Worm (Caenorhabditis elegans): ENCODE measurements around the gene C13G5.2.
A peak's percentile ranks its signal among the peaks of the same experiment; 100 is the strongest.

C13G5.2 gene

DNA sequence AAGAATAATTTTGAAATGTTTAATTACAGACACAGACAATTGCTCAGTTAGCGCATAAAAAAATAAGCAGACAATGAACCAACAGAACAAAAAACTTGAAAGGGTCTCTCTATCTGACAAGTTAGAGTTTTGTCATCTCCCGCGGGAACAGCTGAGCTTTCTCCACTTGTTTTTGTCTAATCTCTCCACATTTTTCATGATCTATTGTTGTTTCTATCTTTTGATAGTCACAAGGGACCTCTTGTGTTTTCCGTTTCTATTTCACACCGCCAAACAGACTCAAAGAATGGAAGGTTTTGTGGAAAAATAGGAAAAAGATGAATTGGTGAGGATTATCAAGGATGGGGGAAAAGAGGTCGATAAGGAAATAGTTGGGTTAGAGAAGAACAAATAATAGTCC, 18.5 kb upstream of the C13G5.2 start:
- no peak for TF ChIP-seq ztf-23 (GFP tag; IDR thresholded peaks at IDR 0.05)

DNA sequence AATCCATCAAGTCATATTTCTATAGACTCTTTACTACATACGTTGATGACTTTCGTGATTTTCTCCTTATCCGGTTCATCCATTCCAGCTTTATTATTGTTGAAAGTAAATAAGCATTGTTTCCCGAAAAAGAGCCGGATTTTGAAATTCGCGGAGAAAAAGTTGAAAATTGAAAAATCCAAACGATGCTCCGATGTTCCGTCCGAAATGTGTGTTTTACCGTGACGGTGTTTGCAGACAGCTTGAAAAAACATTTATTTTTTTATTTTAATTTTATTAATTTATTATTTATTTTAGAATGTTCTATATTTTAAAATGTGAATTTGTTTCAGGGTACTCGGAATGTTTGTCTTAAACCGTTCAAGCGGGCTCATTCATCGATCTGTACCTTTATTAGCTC, 12.6 kb upstream of the C13G5.2 start, which contains the start of gene dnj-10:
Gene dnj-10 (plus strand): TSS at position 333 of the 400 bp plus-strand sequence.
- TF ChIP-seq flt-1 (GFP tag; IDR thresholded peaks at IDR 0.05) (0 out of 2 replicates have a peak, but pooled peaks have one; percentile 48), med-1 (GFP tag; optimal IDR thresholded peaks at IDR 0.05; ENCODE audit: insufficient read depth) (no peak)

DNA sequence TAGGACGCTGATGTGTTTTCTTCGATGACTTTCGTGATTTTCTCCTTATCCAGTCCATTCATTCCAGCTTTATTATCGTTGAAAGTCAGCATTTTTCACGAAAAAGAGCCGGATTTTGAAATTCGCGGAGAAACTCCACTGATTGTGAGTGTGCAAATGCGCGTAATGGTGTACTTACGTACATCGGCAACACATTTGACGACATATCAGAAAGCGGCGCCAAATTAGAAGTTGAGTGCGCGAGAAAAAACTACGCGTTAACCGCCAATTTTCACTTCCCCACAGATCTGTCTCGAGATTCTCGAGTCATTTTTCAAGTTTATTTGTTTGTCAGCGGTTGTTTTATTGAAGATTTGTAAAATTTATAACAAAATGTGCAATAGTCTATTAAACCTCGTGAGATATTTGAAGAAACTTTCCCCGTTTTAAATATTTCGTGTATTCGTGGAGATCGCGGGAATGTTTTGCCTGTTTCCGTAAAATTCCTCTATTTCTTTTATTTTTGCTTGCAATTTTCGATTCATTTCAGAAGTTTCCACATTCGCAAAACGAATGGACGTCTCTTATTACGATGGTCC, 10.2 kb upstream of the C13G5.2 start, which contains the start of the genes polk-1 and gpr-1:
Gene polk-1 (minus strand): TSS at position 186 of the 578 bp plus-strand sequence.
Gene gpr-1 (plus strand): TSS at position 528 of the 578 bp plus-strand sequence.
- no peak for TF ChIP-seq flt-1 (GFP tag; IDR thresholded peaks at IDR 0.05)
- no peak for TF ChIP-seq tab-1 (GFP tag; IDR thresholded peaks at IDR 0.05)
- no peak for TF ChIP-seq ztf-29 (GFP tag; IDR thresholded peaks at IDR 0.05)
- TF ChIP-seq klf-2 (GFP tag; conservative IDR thresholded peaks at IDR 0.05) = no peak
- TF ChIP-seq ref-1 (GFP tag; conservative IDR thresholded peaks at IDR 0.05) = no peak
- no peak for TF ChIP-seq med-1 (GFP tag; optimal IDR thresholded peaks at IDR 0.05; ENCODE audit: insufficient read depth)

DNA sequence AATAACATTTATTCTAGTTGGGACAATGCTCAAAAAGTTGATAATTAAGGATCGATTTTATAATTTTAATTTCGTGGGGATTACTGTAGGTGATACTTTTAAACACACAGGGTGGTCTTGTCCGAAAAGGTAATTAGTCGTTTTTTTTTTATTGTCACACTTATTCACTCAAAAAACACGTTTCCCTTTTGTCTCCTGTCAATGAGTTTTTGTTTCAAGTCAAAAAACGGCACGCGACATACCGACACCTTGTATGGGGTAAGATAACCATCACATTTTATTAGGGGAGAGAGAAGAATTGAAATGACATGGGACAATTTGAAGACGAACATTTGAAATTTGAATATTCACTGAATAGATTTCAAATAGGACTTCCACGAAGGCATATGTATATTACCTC, 6.9 kb upstream of the C13G5.2 start:
- TF ChIP-seq ztf-23 (GFP tag; IDR thresholded peaks at IDR 0.05) (no peak), med-1 (GFP tag; optimal IDR thresholded peaks at IDR 0.05; ENCODE audit: insufficient read depth) (no peak), ref-1 (GFP tag; conservative IDR thresholded peaks at IDR 0.05) (no peak), tab-1 (GFP tag; IDR thresholded peaks at IDR 0.05) (no peak), klf-2 (GFP tag; conservative IDR thresholded peaks at IDR 0.05) (no peak), T22C8.4 (GFP tag; IDR thresholded peaks at IDR 0.05) (no peak), cog-1 (tag; optimal IDR thresholded peaks at IDR 0.05) (no peak), ztf-29 (GFP tag; IDR thresholded peaks at IDR 0.05) (no peak), flt-1 (GFP tag; IDR thresholded peaks at IDR 0.05) (no peak)

DNA sequence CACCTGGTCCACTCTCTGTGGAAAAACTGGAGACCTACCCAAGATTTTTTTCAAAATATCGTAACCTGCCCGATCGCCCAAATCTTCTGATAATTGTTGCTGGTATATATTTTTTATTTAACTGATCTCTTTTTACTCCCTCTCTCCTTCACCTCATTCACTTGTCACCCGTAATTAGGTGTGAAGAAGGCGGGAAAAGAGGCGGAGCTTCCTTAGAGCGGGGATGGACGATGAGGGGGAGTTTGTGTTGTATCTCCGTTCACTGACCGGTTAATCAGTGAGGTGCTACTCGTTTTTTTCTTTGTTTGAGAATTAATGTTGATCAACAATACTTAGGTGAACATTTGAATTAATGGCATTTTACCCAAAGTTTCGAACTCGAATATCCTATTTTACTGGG, 4.2 kb upstream of the C13G5.2 start, which contains the start of gene ceh-16:
Gene ceh-16 (plus strand): TSS at position 301 of the 400 bp plus-strand sequence.
- TF ChIP-seq ztf-29 (GFP tag; IDR thresholded peaks at IDR 0.05) (no peak), tab-1 (GFP tag; IDR thresholded peaks at IDR 0.05) (no peak), ztf-23 (GFP tag; IDR thresholded peaks at IDR 0.05) (no peak), flt-1 (GFP tag; IDR thresholded peaks at IDR 0.05) (no peak), cog-1 (tag; optimal IDR thresholded peaks at IDR 0.05) (no peak), ref-1 (GFP tag; conservative IDR thresholded peaks at IDR 0.05) (no peak), klf-2 (GFP tag; conservative IDR thresholded peaks at IDR 0.05) (no peak), med-1 (GFP tag; optimal IDR thresholded peaks at IDR 0.05; ENCODE audit: insufficient read depth) (no peak), T22C8.4 (GFP tag; IDR thresholded peaks at IDR 0.05) (no peak)

DNA sequence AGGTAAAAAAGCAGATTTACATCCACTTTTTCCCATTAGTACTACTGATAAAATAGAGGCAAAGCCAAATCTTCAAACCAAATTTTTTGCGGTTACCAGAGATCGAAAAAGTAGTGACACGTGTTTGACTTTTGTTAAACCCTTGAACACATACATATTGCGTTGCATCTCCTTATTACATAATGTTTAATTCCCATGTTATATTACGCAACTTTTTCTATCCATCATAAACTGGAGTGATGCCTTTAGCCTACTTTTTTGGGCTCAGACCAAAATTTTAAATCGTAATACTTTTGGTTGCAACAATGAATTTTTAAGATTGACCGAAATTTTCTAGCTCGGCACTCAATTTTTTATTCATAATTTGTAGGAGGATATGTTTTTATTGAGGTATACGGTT, 3.7 kb upstream of the C13G5.2 start:
- no peak for TF ChIP-seq med-1 (GFP tag; optimal IDR thresholded peaks at IDR 0.05; ENCODE audit: insufficient read depth)
- TF ChIP-seq cog-1 (tag; optimal IDR thresholded peaks at IDR 0.05) = no peak
- no peak for TF ChIP-seq ztf-29 (GFP tag; IDR thresholded peaks at IDR 0.05)
- no peak for TF ChIP-seq T22C8.4 (GFP tag; IDR thresholded peaks at IDR 0.05)
- no peak for TF ChIP-seq ztf-23 (GFP tag; IDR thresholded peaks at IDR 0.05)
- no peak for TF ChIP-seq flt-1 (GFP tag; IDR thresholded peaks at IDR 0.05)
- no peak for TF ChIP-seq ref-1 (GFP tag; conservative IDR thresholded peaks at IDR 0.05)
- TF ChIP-seq tab-1 (GFP tag; IDR thresholded peaks at IDR 0.05) = no peak
- TF ChIP-seq klf-2 (GFP tag; conservative IDR thresholded peaks at IDR 0.05) = no peak

DNA sequence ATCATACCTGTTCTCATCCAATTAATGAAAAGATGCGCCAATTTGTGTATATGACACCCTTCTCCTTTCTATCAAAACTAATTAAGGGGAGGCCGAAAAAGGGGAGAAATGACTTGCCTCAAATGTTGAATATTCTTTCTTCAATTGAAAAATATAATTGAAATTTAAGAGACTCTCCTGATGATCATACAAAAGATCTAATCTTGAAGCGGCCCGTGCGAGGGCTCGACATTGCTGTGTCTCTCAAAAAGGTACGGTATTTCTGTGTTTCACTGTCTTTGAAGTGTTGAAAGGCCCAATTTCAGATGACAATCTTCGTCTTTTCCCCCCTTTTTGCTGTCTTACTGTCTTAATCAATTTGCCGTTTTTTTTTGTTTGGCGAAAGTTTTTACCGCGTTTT, 2.7 kb upstream of the C13G5.2 start:
- TF ChIP-seq tab-1 (GFP tag; IDR thresholded peaks at IDR 0.05) = no peak
- TF ChIP-seq ztf-23 (GFP tag; IDR thresholded peaks at IDR 0.05) = no peak
- no peak for TF ChIP-seq klf-2 (GFP tag; conservative IDR thresholded peaks at IDR 0.05)
- TF ChIP-seq T22C8.4 (GFP tag; IDR thresholded peaks at IDR 0.05) = no peak
- TF ChIP-seq ztf-29 (GFP tag; IDR thresholded peaks at IDR 0.05) = no peak
- no peak for TF ChIP-seq med-1 (GFP tag; optimal IDR thresholded peaks at IDR 0.05; ENCODE audit: insufficient read depth)
- TF ChIP-seq cog-1 (tag; optimal IDR thresholded peaks at IDR 0.05) = no peak
- TF ChIP-seq ref-1 (GFP tag; conservative IDR thresholded peaks at IDR 0.05) = no peak
- TF ChIP-seq flt-1 (GFP tag; IDR thresholded peaks at IDR 0.05) = no peak

DNA sequence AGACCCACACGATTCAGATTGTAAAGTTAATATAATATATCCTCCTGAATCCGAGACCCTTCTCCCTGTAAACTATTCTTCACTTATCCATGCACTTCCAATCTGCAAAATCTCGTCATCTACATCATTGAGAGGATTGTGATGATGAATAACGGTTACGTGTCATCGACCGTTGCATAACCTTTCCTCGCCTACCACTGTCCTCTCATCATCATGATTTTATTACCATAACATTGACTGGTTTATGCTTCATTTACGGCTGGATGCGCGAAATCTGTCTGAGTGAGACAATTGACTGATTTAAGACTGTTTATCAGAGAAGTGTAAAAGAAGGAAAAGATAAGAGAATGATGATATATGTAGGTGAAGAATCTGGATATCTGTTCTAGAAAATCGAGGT, 2.0 kb upstream of the C13G5.2 start:
- TF ChIP-seq T22C8.4 (GFP tag; IDR thresholded peaks at IDR 0.05) (no peak), tab-1 (GFP tag; IDR thresholded peaks at IDR 0.05) (no peak), cog-1 (tag; optimal IDR thresholded peaks at IDR 0.05) (no peak), ztf-29 (GFP tag; IDR thresholded peaks at IDR 0.05) (no peak), ztf-23 (GFP tag; IDR thresholded peaks at IDR 0.05) (no peak), klf-2 (GFP tag; conservative IDR thresholded peaks at IDR 0.05) (no peak), med-1 (GFP tag; optimal IDR thresholded peaks at IDR 0.05; ENCODE audit: insufficient read depth) (no peak), ref-1 (GFP tag; conservative IDR thresholded peaks at IDR 0.05) (no peak), flt-1 (GFP tag; IDR thresholded peaks at IDR 0.05) (no peak)

DNA sequence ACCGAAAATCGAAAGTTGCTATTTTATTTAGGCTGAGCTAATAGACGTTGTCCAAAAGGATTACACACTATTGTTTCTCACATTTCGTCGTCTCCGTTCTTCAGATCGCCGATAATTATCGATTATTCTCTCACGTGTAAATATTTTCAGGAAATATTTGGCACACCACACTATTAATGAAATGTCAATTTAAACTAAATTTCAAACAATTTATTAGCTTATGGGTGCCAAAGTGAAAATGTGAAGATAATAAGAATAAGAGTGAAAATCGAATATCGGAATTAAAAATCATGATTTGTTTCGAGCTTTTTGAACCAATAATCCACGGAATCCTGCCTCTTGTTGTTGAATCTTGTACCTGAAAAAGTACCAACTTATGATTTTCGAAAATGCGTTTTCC, 1.7 kb downstream of the C13G5.2 start, which contains the start of gene C06E1.11:
Gene C06E1.11 (minus strand): TSS at position 101 of the 400 bp plus-strand sequence.
- TF ChIP-seq ztf-23 (GFP tag; IDR thresholded peaks at IDR 0.05) = no peak
- no peak for TF ChIP-seq ztf-29 (GFP tag; IDR thresholded peaks at IDR 0.05)
- no peak for TF ChIP-seq med-1 (GFP tag; optimal IDR thresholded peaks at IDR 0.05; ENCODE audit: insufficient read depth)
- no peak for TF ChIP-seq T22C8.4 (GFP tag; IDR thresholded peaks at IDR 0.05)
- no peak for TF ChIP-seq ref-1 (GFP tag; conservative IDR thresholded peaks at IDR 0.05)
- TF ChIP-seq flt-1 (GFP tag; IDR thresholded peaks at IDR 0.05) = no peak
- TF ChIP-seq klf-2 (GFP tag; conservative IDR thresholded peaks at IDR 0.05) = no peak
- TF ChIP-seq cog-1 (tag; optimal IDR thresholded peaks at IDR 0.05) = no peak

DNA sequence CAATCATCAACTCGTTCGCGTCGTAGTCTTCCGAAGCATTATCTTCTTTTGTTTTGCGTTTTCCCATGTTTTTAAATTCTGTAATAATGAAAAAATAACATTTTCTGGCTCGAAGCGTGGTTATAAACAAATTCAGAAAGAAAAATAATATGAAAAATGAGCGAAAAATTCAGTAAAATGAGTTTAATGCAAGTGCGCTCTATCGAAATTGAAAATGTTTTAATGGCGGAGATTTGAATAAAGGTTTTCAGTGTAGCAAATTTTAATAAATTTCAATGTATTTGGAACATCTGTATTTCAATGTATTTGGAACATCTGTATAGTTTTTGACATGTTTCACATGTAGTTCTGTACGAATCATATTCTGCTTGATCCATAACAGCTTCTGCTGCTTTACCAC, 3.8 kb downstream of the C13G5.2 start, which contains the start of gene rha-2:
Gene rha-2 (minus strand): TSS at position 80 of the 400 bp plus-strand sequence.
- TF ChIP-seq cog-1 (tag; optimal IDR thresholded peaks at IDR 0.05) (no peak), flt-1 (GFP tag; IDR thresholded peaks at IDR 0.05) (no peak), ztf-23 (GFP tag; IDR thresholded peaks at IDR 0.05) (no peak), med-1 (GFP tag; optimal IDR thresholded peaks at IDR 0.05; ENCODE audit: insufficient read depth) (no peak), ref-1 (GFP tag; conservative IDR thresholded peaks at IDR 0.05) (no peak), klf-2 (GFP tag; conservative IDR thresholded peaks at IDR 0.05) (no peak), ztf-29 (GFP tag; IDR thresholded peaks at IDR 0.05) (no peak), tab-1 (GFP tag; IDR thresholded peaks at IDR 0.05) (no peak), T22C8.4 (GFP tag; IDR thresholded peaks at IDR 0.05) (no peak)
